Worm (Caenorhabditis elegans) whole organism, late embryonic: ENCODE results near the gene fbxa-131.

Source experiments
- C08G9.2 ChIP-seq: sonication (generic microtip); optimal IDR thresholded peaks from 2 replicates; lab custom pipeline; 2016; ENCODE audit warnings: mild to moderate bottlenecking, missing genetic modification characterization, moderate library complexity, missing compliant biosample characterization
- F13H6.1 ChIP-seq: sonication (generic microtip); optimal IDR thresholded peaks from 2 replicates; lab custom pipeline; 2016; ENCODE audit warnings: missing genetic modification characterization, missing compliant biosample characterization
- K02D7.2 ChIP-seq: sonication (generic microtip); optimal IDR thresholded peaks from 2 replicates; lab custom pipeline; 2017; ENCODE audit warnings: mild to moderate bottlenecking, missing genetic modification characterization, missing compliant biosample characterization
- K09A11.1 ChIP-seq: sonication (generic microtip); optimal IDR thresholded peaks from 2 replicates; lab custom pipeline; 2017; ENCODE audit warnings: antibody characterized with exemption, mild to moderate bottlenecking, missing genetic modification characterization, missing compliant biosample characterization; ENCODE audit not compliant: insufficient read depth
- Y22D7AL.16 ChIP-seq: sonication (generic microtip); optimal IDR thresholded peaks from 2 replicates; lab custom pipeline; 2016; ENCODE audit warnings: missing genetic modification characterization, missing compliant biosample characterization
- ahr-1 ChIP-seq: sonication (generic microtip); optimal IDR thresholded peaks from 2 replicates; lab custom pipeline; 2016; ENCODE audit warnings: missing genetic modification characterization, missing compliant biosample characterization
- ceh-18 ChIP-seq: sonication (generic microtip); optimal IDR thresholded peaks from 2 replicates; lab custom pipeline; 2016; ENCODE audit warnings: missing genetic modification characterization, missing compliant biosample characterization
- ceh-19 ChIP-seq: fragments of 200-800 bp; sonication (Bioruptor generic); optimal IDR thresholded peaks from 2 replicates; lab custom pipeline; 2018; ENCODE audit warnings: mild to moderate bottlenecking, missing genetic modification characterization, missing compliant biosample characterization
- ceh-2 ChIP-seq: sonication (generic microtip); optimal IDR thresholded peaks from 2 replicates; lab custom pipeline; 2016; ENCODE audit warnings: missing genotype, missing genetic modification characterization, missing compliant biosample characterization
- ceh-30 ChIP-seq: fragments of 150-350 bp; optimal IDR thresholded peaks from 2 replicates; lab custom pipeline; 2014; ENCODE audit warnings: missing biosample characterization, missing genetic modification characterization
- ceh-31 ChIP-seq: sonication (generic microtip); optimal IDR thresholded peaks from 2 replicates; lab custom pipeline; 2016; ENCODE audit warnings: missing genetic modification characterization, missing compliant biosample characterization
- ceh-34 ChIP-seq: sonication (generic microtip); optimal IDR thresholded peaks from 2 replicates; lab custom pipeline; 2016; ENCODE audit warnings: mild to moderate bottlenecking, missing genetic modification characterization, missing compliant biosample characterization
- ceh-48 ChIP-seq: sonication (generic microtip); optimal IDR thresholded peaks from 2 replicates; lab custom pipeline; 2016; ENCODE audit warnings: missing genetic modification characterization, inconsistent platforms, missing compliant biosample characterization
- ceh-6 ChIP-seq: fragments of 200-800 bp; sonication (Bioruptor generic); optimal IDR thresholded peaks from 2 replicates; lab custom pipeline; 2018; ENCODE audit warnings: mild to moderate bottlenecking, missing genetic modification characterization, missing compliant biosample characterization
- ceh-9 ChIP-seq: sonication (generic microtip); optimal IDR thresholded peaks from 2 replicates; lab custom pipeline; 2016; ENCODE audit warnings: mild to moderate bottlenecking, missing genetic modification characterization, inconsistent platforms, missing compliant biosample characterization
- che-1 ChIP-seq: sonication (generic microtip); optimal IDR thresholded peaks from 2 replicates; lab custom pipeline; 2016; ENCODE audit warnings: mild to moderate bottlenecking, missing genetic modification characterization, missing compliant biosample characterization
- dve-1 ChIP-seq: sonication (generic microtip); optimal IDR thresholded peaks from 2 replicates; lab custom pipeline; 2017; ENCODE audit warnings: antibody characterized with exemption, mild to moderate bottlenecking, missing genetic modification characterization, missing compliant biosample characterization
- eyg-1 ChIP-seq: sonication (generic microtip); optimal IDR thresholded peaks from 2 replicates; lab custom pipeline; 2016; ENCODE audit warnings: missing genotype, missing genetic modification characterization, missing compliant biosample characterization
- fax-1 ChIP-seq: sonication (generic microtip); optimal IDR thresholded peaks from 2 replicates; lab custom pipeline; 2016; ENCODE audit warnings: missing genotype, missing genetic modification characterization, missing compliant biosample characterization
- fkh-10 ChIP-seq: fragments of 150-350 bp; optimal IDR thresholded peaks from 2 replicates; lab custom pipeline; 2014; ENCODE audit warnings: missing biosample characterization, missing genetic modification reagents, missing genetic modification characterization
- gmeb-2 ChIP-seq: sonication (generic microtip); optimal IDR thresholded peaks from 2 replicates; lab custom pipeline; 2016; ENCODE audit warnings: missing genetic modification characterization, inconsistent platforms, missing compliant biosample characterization
- hlh-13 ChIP-seq: fragments of 200-800 bp; sonication (Bioruptor generic); optimal IDR thresholded peaks from 2 replicates; lab custom pipeline; 2018; ENCODE audit warnings: mild to moderate bottlenecking, missing genetic modification characterization, missing compliant biosample characterization
- hlh-15 ChIP-seq: sonication (generic microtip); optimal IDR thresholded peaks from 2 replicates; lab custom pipeline; 2016; ENCODE audit warnings: missing genetic modification characterization, missing compliant biosample characterization
- nfya-1 ChIP-seq: sonication (generic microtip); optimal IDR thresholded peaks from 2 replicates; lab custom pipeline; 2017; ENCODE audit warnings: missing genetic modification characterization, mild to moderate bottlenecking, missing compliant biosample characterization, antibody characterized with exemption, moderate library complexity
- nhr-232 ChIP-seq: sonication (generic microtip); optimal IDR thresholded peaks from 2 replicates; lab custom pipeline; 2016; ENCODE audit warnings: missing genetic modification characterization, missing compliant biosample characterization
- pag-3 ChIP-seq: sonication (generic microtip); optimal IDR thresholded peaks from 2 replicates; lab custom pipeline; 2016; ENCODE audit warnings: missing compliant biosample characterization, missing genetic modification characterization, borderline replicate concordance
- pax-1 ChIP-seq: fragments of 150-350 bp; optimal IDR thresholded peaks from 2 replicates; lab custom pipeline; 2014; ENCODE audit warnings: missing biosample characterization, missing genetic modification characterization
- pha-2 ChIP-seq: sonication (generic microtip); optimal IDR thresholded peaks from 2 replicates; lab custom pipeline; 2017; ENCODE audit warnings: mild to moderate bottlenecking, missing genetic modification characterization, missing compliant biosample characterization
- rnt-1 ChIP-seq: sonication (generic microtip); optimal IDR thresholded peaks from 2 replicates; lab custom pipeline; 2016; ENCODE audit warnings: missing genetic modification characterization, missing compliant biosample characterization
- sdc-2 ChIP-seq: sonication (generic microtip); optimal IDR thresholded peaks from 2 replicates; lab custom pipeline; 2016; ENCODE audit warnings: missing genotype, missing genetic modification characterization, missing compliant biosample characterization
- syd-9 ChIP-seq: sonication (generic microtip); optimal IDR thresholded peaks from 2 replicates; lab custom pipeline; 2016; ENCODE audit warnings: mild to moderate bottlenecking, missing genetic modification characterization, moderate library complexity, missing compliant biosample characterization
- tbx-7 ChIP-seq: sonication (generic microtip); optimal IDR thresholded peaks from 2 replicates; lab custom pipeline; 2016; ENCODE audit warnings: missing genotype, missing genetic modification characterization, missing compliant biosample characterization
- unc-42 ChIP-seq: sonication (generic microtip); optimal IDR thresholded peaks from 2 replicates; lab custom pipeline; 2016; ENCODE audit warnings: missing genotype, missing genetic modification characterization, missing compliant biosample characterization
- zip-5 ChIP-seq: sonication (generic microtip); optimal IDR thresholded peaks from 2 replicates; lab custom pipeline; 2016; ENCODE audit warnings: missing genetic modification characterization, missing compliant biosample characterization
- ztf-16 ChIP-seq: sonication (generic microtip); optimal IDR thresholded peaks from 2 replicates; lab custom pipeline; 2017; ENCODE audit warnings: missing genetic modification characterization, missing compliant biosample characterization

Gene fbxa-131

ce11 chrV:19743794-19744193 lies 5.6 kb downstream of the fbxa-131 start:
- TF ChIP-seq nhr-232 (tag; lab: Kevin White, UChicago), result no peak
- no peak for TF ChIP-seq ztf-16
- TF ChIP-seq ceh-19 (GFP tag; lab: Kevin White, UChicago), result no peak
- TF ChIP-seq, all 69 proteins: peak for 0

DNA sequence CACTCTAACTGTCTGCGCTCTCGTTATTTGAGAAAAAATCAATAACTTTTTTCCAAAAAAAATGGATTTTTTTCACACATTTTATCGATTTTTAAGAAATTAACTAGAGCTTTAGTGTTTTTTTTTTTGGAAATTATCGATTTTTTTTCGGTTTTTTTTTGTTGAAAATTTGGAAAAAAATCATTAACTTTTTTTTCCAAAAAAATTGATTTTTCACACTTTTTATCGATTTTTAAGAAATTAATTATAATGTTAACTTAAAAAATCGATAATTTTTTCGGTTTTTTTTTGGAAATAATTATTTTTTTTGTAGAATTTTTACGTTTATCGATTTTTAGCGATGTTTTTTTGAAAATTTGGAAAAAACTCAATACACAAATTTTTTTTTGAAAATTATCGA lies 6.0 kb downstream of the fbxa-131 start:
- no peak for TF ChIP-seq nhr-232 (tag; lab: Kevin White, UChicago)
- no peak for TF ChIP-seq eyg-1 (tag; lab: Kevin White, UChicago)
- no peak for TF ChIP-seq rnt-1 (tag; lab: Kevin White, UChicago)
- TF ChIP-seq fkh-10 (GFP tag; lab: Kevin White, UChicago), result no peak
- TF ChIP-seq K09A11.1 (tag; lab: Kevin White, UChicago), result no peak
- no peak for TF ChIP-seq C08G9.2
- no peak for TF ChIP-seq ceh-18 (tag; lab: Kevin White, UChicago)
- TF ChIP-seq gmeb-2, result no peak
- no peak for TF ChIP-seq hlh-13 (GFP tag; lab: Kevin White, UChicago)
- TF ChIP-seq sdc-2 (tag; lab: Kevin White, UChicago), result no peak

- TF ChIP-seq hlh-15 (tag; lab: Kevin White, UChicago) (no peak), F13H6.1 (tag; lab: Kevin White, UChicago) (no peak), pag-3 (tag; lab: Kevin White, UChicago) (no peak), ztf-16 (no peak), ceh-48 (tag; lab: Kevin White, UChicago) (no peak), nfya-1 (tag; lab: Kevin White, UChicago) (no peak), fax-1 (no peak), syd-9 (tag; lab: Kevin White, UChicago) (no peak), C08G9.2 (no peak), ceh-2 (tag; lab: Kevin White, UChicago) (no peak), K02D7.2 (tag; lab: Kevin White, UChicago) (no peak), sdc-2 (tag; lab: Kevin White, UChicago) (no peak), pha-2 (tag; lab: Kevin White, UChicago) (no peak), ceh-30 (tag; lab: Kevin White, UChicago) (no peak), pax-1 (no peak), rnt-1 (tag; lab: Kevin White, UChicago) (no peak), ceh-6 (no peak), Y22D7AL.16 (tag; lab: Kevin White, UChicago) (no peak), ceh-19 (GFP tag; lab: Kevin White, UChicago) (no peak)
These were observed 7.6 kb downstream of the fbxa-131 start, which contains the start of gene W04E12.5 for ce11 chrV:19745852-19746251. TSS of gene W04E12.5 (plus strand) at chrV:19746152.

DNA sequence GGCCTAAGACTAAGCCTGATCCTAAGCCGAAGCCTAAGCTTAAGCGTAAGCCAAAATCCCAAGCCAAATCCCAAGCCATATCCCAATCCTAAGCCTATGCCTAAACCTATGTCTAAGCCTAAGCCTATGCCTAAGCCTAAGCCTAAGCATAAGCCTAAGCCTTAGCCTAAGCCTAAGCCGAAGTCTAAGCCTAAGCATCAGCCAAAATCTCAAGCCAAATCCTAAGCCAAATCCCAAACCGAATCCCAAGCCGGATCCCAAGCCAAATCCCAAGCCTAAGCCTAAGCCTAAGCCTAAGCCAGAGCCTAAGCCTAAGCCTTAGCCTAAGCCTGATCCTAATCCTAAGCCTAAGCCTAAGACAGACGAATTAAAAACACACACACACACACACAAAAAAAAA lies 8.9 kb downstream of the fbxa-131 start:
- TF ChIP-seq dve-1 (tag; lab: Kevin White, UChicago), result peak; percentile 99
- TF ChIP-seq F13H6.1 (tag; lab: Kevin White, UChicago), result no peak

DNA sequence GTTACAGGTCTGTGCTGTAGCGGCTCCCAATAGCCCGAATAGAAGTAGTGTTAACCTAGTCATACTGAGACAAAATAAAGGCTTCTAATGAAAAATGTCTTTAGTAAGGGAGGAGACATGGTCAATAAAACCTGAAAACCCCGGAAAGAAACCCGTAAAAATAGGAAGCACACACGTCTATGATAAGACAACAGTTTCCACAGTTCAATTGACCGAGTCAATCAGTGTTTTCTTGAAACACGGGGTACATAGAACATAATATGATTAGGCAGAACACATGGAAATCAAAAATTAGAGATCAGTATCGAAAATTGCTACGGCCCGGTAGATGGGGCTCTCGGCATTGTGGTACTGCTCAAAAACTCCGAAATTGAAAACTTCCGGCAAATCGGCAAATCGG lies 12.9 kb downstream of the fbxa-131 start, which contains the start of gene clec-49:
Gene clec-49 (minus strand): TSS at position 103 of the 400 bp plus-strand sequence.
- no peak for TF ChIP-seq zip-5 (tag; lab: Kevin White, UChicago)
- no peak for TF ChIP-seq ceh-19 (GFP tag; lab: Kevin White, UChicago)
- TF ChIP-seq nfya-1 (tag; lab: Kevin White, UChicago), result no peak
- TF ChIP-seq ceh-34 (tag; lab: Kevin White, UChicago), result no peak
- no peak for TF ChIP-seq che-1 (tag; lab: Kevin White, UChicago)
- TF ChIP-seq tbx-7 (tag; lab: Kevin White, UChicago), result no peak
- TF ChIP-seq ahr-1 (tag; lab: Kevin White, UChicago), result no peak
- TF ChIP-seq ceh-9 (tag; lab: Kevin White, UChicago), result no peak
- TF ChIP-seq rnt-1 (tag; lab: Kevin White, UChicago), result no peak
- no peak for TF ChIP-seq hlh-15 (tag; lab: Kevin White, UChicago)
- TF ChIP-seq ztf-16, result no peak
- TF ChIP-seq K09A11.1 (tag; lab: Kevin White, UChicago), result no peak
- TF ChIP-seq gmeb-2, result no peak
- TF ChIP-seq unc-42 (tag; lab: Kevin White, UChicago), result no peak
- no peak for TF ChIP-seq ceh-31
